Fruit fly (Drosophila melanogaster): ENCODE data around the gene CG16986.

Gene CG16986

dm6 chr3L:2581857-2582256 is 18.3 kb upstream of the CG16986 start (continued):
- no peak for TF ChIP-seq sc (optimal IDR thresholded peaks at IDR 0.05)
- no peak for TF ChIP-seq sc (GFP tag; optimal IDR thresholded peaks at IDR 0.05)
- TF ChIP-seq prd (optimal IDR thresholded peaks at IDR 0.05): no peak
- TF ChIP-seq prd (GFP tag; IDR thresholded peaks at IDR 0.05): peak; percentile 43; the same call in 2 of the 3 replicates
- no peak for TF ChIP-seq Vsx1 (GFP tag; optimal IDR thresholded peaks at IDR 0.05)
- no peak for TF ChIP-seq CG30431 (GFP tag; optimal IDR thresholded peaks at IDR 0.05)
- no peak for TF ChIP-seq Spps (tag; optimal IDR thresholded peaks at IDR 0.05)
- no peak for TF ChIP-seq dan (GFP tag; IDR thresholded peaks at IDR 0.05)
- TF ChIP-seq CG33557 (GFP tag; optimal IDR thresholded peaks at IDR 0.05): no peak
- no peak for TF ChIP-seq CG16779 (GFP tag; IDR thresholded peaks at IDR 0.05)
- TF ChIP-seq corto (GFP tag; optimal IDR thresholded peaks at IDR 0.05): no peak
- TF ChIP-seq jing (GFP tag; optimal IDR thresholded peaks at IDR 0.05): no peak
- TF ChIP-seq Hr51 (GFP tag; optimal IDR thresholded peaks at IDR 0.05): peak in 1 of 2 experiments; percentile 56
- TF ChIP-seq lola (GFP tag; optimal IDR thresholded peaks at IDR 0.05): no peak
- TF ChIP-seq mirr (GFP tag; optimal IDR thresholded peaks at IDR 0.05): no peak
- TF ChIP-seq CG1832 (GFP tag; optimal IDR thresholded peaks at IDR 0.05): no peak
- peak; percentile 10 for TF ChIP-seq Fer1 (GFP tag; optimal IDR thresholded peaks at IDR 0.05)
- TF ChIP-seq Asciz (GFP tag; optimal IDR thresholded peaks at IDR 0.05): no peak
- no peak for TF ChIP-seq chinmo (GFP tag; IDR thresholded peaks at IDR 0.05; ENCODE audit: partially characterized antibody)
- no peak for TF ChIP-seq ro (GFP tag; IDR thresholded peaks at IDR 0.05)
- TF ChIP-seq mld (GFP tag; IDR thresholded peaks at IDR 0.05; ENCODE audit: partially characterized antibody): no peak
- no peak for TF ChIP-seq CG3163 (GFP tag; optimal IDR thresholded peaks at IDR 0.05)
- TF ChIP-seq TFAM (GFP tag; optimal IDR thresholded peaks at IDR 0.05): no peak
- no peak for TF ChIP-seq CG17912 (GFP tag; optimal IDR thresholded peaks at IDR 0.05)
- no peak for TF ChIP-seq slp2 (GFP tag; optimal IDR thresholded peaks at IDR 0.05)
- TF ChIP-seq so (GFP tag; IDR thresholded peaks at IDR 0.05): no peak
- no peak for TF ChIP-seq CG14667 (GFP tag; IDR thresholded peaks at IDR 0.05)
- no peak for TF ChIP-seq D19B (GFP tag; optimal IDR thresholded peaks at IDR 0.05)
- no peak for TF ChIP-seq crol (GFP tag; IDR thresholded peaks at IDR 0.05)
- TF ChIP-seq CG4730 (GFP tag; IDR thresholded peaks at IDR 0.05): peak; percentile 54; the same call in 1 of the 2 replicates
- no peak for TF ChIP-seq CG12769 (tag; optimal IDR thresholded peaks at IDR 0.05)
- TF ChIP-seq CG7556 (GFP tag; optimal IDR thresholded peaks at IDR 0.05): no peak
- no peak; the same call in 1 of the 2 replicates for TF ChIP-seq ranshi (GFP tag; IDR thresholded peaks at IDR 0.05)
- TF ChIP-seq CG6813 (GFP tag; optimal IDR thresholded peaks at IDR 0.05): no peak
- TF ChIP-seq CG30020 (tag; optimal IDR thresholded peaks at IDR 0.05): no peak
- TF ChIP-seq CG13624 (GFP tag; optimal IDR thresholded peaks at IDR 0.05): no peak
- no peak for TF ChIP-seq C15 (GFP tag; IDR thresholded peaks at IDR 0.05)
- TF ChIP-seq slou (GFP tag; optimal IDR thresholded peaks at IDR 0.05): no peak
- TF ChIP-seq Sox100B (GFP tag; optimal IDR thresholded peaks at IDR 0.05): peak; percentile 47
- TF ChIP-seq CG17186 (GFP tag; optimal IDR thresholded peaks at IDR 0.05): no peak
- TF ChIP-seq CG11696 (GFP tag; IDR thresholded peaks at IDR 0.05): peak; percentile 18; the same call in 1 of the 2 replicates
- TF ChIP-seq ewg (GFP tag; optimal IDR thresholded peaks at IDR 0.05): no peak
- no peak for TF ChIP-seq ap (GFP tag; IDR thresholded peaks at IDR 0.05)
- TF ChIP-seq bigmax (GFP tag; optimal IDR thresholded peaks at IDR 0.05): no peak
- no peak for TF ChIP-seq CG3847 (GFP tag; IDR thresholded peaks at IDR 0.05)
- no peak for TF ChIP-seq ATbp (GFP tag; optimal IDR thresholded peaks at IDR 0.05)
- no peak for TF ChIP-seq ind (GFP tag; optimal IDR thresholded peaks at IDR 0.05)
- TF ChIP-seq CG10274 (GFP tag; optimal IDR thresholded peaks at IDR 0.05): no peak
- no peak for TF ChIP-seq kay (GFP tag; optimal IDR thresholded peaks at IDR 0.05)
- peak in 1 of 2 experiments; percentile 4 for TF ChIP-seq Eip74EF (GFP tag; optimal IDR thresholded peaks at IDR 0.05)
- no peak for TF ChIP-seq sisA (GFP tag; IDR thresholded peaks at IDR 0.05)

Measured in whole organism, embryonic.